Worm (Caenorhabditis elegans): ENCODE results near the gene srj-14.

ce11 chrV:7403501-7403900, 34.0 kb downstream of the srj-14 start:
- TF ChIP-seq W03F9.2 (tag; optimal IDR thresholded peaks at IDR 0.05) = no peak
- no peak for TF ChIP-seq him-1 (tag; optimal IDR thresholded peaks at IDR 0.05)
